Worm (Caenorhabditis elegans): ENCODE measurements around the gene idpc-4.

ce11 chrV:9633313-9633712 is 8.1 kb downstream of the idpc-4 start, which contains the start of gene col-147:
- no peak for TF ChIP-seq cog-1 (tag; optimal IDR thresholded peaks at IDR 0.05)
- no peak for TF ChIP-seq flt-1 (GFP tag; IDR thresholded peaks at IDR 0.05)
- TF ChIP-seq ref-1 (GFP tag; conservative IDR thresholded peaks at IDR 0.05) = no peak
- no peak for TF ChIP-seq ztf-23 (GFP tag; IDR thresholded peaks at IDR 0.05)
- TF ChIP-seq med-1 (GFP tag; optimal IDR thresholded peaks at IDR 0.05; ENCODE audit: insufficient read depth) = no peak
- TF ChIP-seq klf-2 (GFP tag; conservative IDR thresholded peaks at IDR 0.05) = no peak

Measured in whole organism, midembryonic.